Worm (Caenorhabditis elegans) whole organism, early embryonic: ENCODE data around the gene sdc-2.

Experiments
- B0310.2 ChIP-seq: sonication (generic microtip); optimal IDR thresholded peaks from 2 replicates; lab custom pipeline; 2016; ENCODE audit warnings: mild to moderate bottlenecking, missing genetic modification characterization, missing compliant biosample characterization
- F13C5.2 ChIP-seq: sonication (generic microtip); optimal IDR thresholded peaks from 2 replicates; lab custom pipeline; 2017; ENCODE audit warnings: mild to moderate bottlenecking, missing genetic modification characterization, inconsistent platforms, missing compliant biosample characterization
- ama-1 ChIP-seq: fragments of 150-350 bp; optimal IDR thresholded peaks from 2 replicates; lab custom pipeline; 2014
- ceh-13 ChIP-seq: fragments of 200-800 bp; sonication (Bioruptor generic); optimal IDR thresholded peaks from 2 replicates; lab custom pipeline; 2018; ENCODE audit warnings: mild to moderate bottlenecking, missing genetic modification characterization, missing compliant biosample characterization
- ets-7 ChIP-seq: sonication (generic microtip); optimal IDR thresholded peaks from 2 replicates; lab custom pipeline; 2016; ENCODE audit warnings: missing genotype, missing genetic modification characterization, missing compliant biosample characterization
- flt-1 ChIP-seq: fragments of 200-800 bp; sonication (Bioruptor generic); IDR thresholded peaks from 2 replicates; pipeline ENCODE4 v1.3.6; 2022; ENCODE audit warnings: missing genetic modification characterization, missing compliant biosample characterization
- hmbx-1 ChIP-seq: sonication (generic microtip); optimal IDR thresholded peaks from 2 replicates; lab custom pipeline; 2016; ENCODE audit warnings: mild to moderate bottlenecking, missing genetic modification characterization, missing compliant biosample characterization
- hmg-4 ChIP-seq: fragments of 200-800 bp; sonication (Bioruptor generic); optimal IDR thresholded peaks from 2 replicates; lab custom pipeline; 2018; ENCODE audit warnings: mild to moderate bottlenecking, missing genetic modification characterization, missing compliant biosample characterization
- hnd-1 ChIP-seq: sonication (generic microtip); optimal IDR thresholded peaks from 2 replicates; lab custom pipeline; 2016; ENCODE audit warnings: missing genetic modification characterization, missing compliant biosample characterization
- pes-1 ChIP-seq: fragments of 200-800 bp; sonication (Bioruptor generic); IDR thresholded peaks from 2 replicates; pipeline ENCODE4 v1.3.6; 2022; ENCODE audit warnings: missing genetic modification reagents, missing genetic modification characterization, missing compliant biosample characterization
- scrt-1 ChIP-seq: fragments of 200-800 bp; sonication (Bioruptor generic); IDR thresholded peaks from 2 replicates; pipeline ENCODE4 v1.3.6; 2022; ENCODE audit warnings: missing genetic modification characterization, missing compliant biosample characterization
- sea-1 ChIP-seq: fragments of 200-800 bp; sonication (Bioruptor generic); conservative IDR thresholded peaks from 2 replicates; pipeline ENCODE4 v1.3.6; 2022; ENCODE audit warnings: missing genetic modification characterization, missing compliant biosample characterization
- tbx-37 ChIP-seq: fragments of 200-800 bp; sonication (Bioruptor generic); conservative IDR thresholded peaks from 2 replicates; pipeline ENCODE4 v1.3.6; 2022; ENCODE audit warnings: missing genetic modification reagents, missing genetic modification characterization, missing compliant biosample characterization
- tra-4 ChIP-seq: sonication (generic microtip); optimal IDR thresholded peaks from 2 replicates; lab custom pipeline; 2017; ENCODE audit warnings: missing genetic modification characterization, missing compliant biosample characterization

Gene sdc-2

ce11 chrX:11574167-11574566, 51.7 kb downstream of the sdc-2 start:
- TF ChIP-seq hmbx-1 (no peak), ets-7 (tag; lab: Kevin White, UChicago) (no peak), B0310.2 (tag; lab: Kevin White, UChicago) (no peak), sea-1 (no peak)

ce11 chrX:11576429-11577088, 54.1 kb downstream of the sdc-2 start:
- TF ChIP-seq flt-1 (GFP tag; lab: Robert Waterston, UW) (no peak), ets-7 (tag; lab: Kevin White, UChicago) (no peak), ama-1 (lab: Kevin White, UChicago) (no peak), tra-4 (tag; lab: Kevin White, UChicago) (no peak), sea-1 (no peak), tbx-37 (no peak), hmg-4 (GFP tag; lab: Kevin White, UChicago) (no peak), pes-1 (GFP tag; lab: Robert Waterston, UW) (no peak), hnd-1 (tag; lab: Kevin White, UChicago) (no peak), scrt-1 (GFP tag; lab: Robert Waterston, UW) (no peak), F13C5.2 (no peak), hmbx-1 (no peak), ceh-13 (GFP tag; lab: Kevin White, UChicago) (no peak)
